Worm (Caenorhabditis elegans) whole organism, midembryonic: Measurements from ENCODE around the gene acl-2.

Experiments
- T22C8.4 ChIP-seq: fragments of 200-800 bp; sonication (Bioruptor generic); IDR thresholded peaks from 2 replicates; pipeline ENCODE4 v1.3.6; 2022; ENCODE audit warnings: missing genetic modification characterization, missing compliant biosample characterization
- cog-1 ChIP-seq: sonication (generic microtip); optimal IDR thresholded peaks from 2 replicates; lab custom pipeline; 2016; ENCODE audit warnings: missing genetic modification characterization, missing compliant biosample characterization
- flt-1 ChIP-seq: fragments of 200-800 bp; sonication (Bioruptor generic); IDR thresholded peaks from 2 replicates; pipeline ENCODE4 v1.3.6; 2022; ENCODE audit warnings: missing genetic modification characterization, missing compliant biosample characterization
- klf-2 ChIP-seq: fragments of 200-800 bp; sonication (Bioruptor generic); conservative IDR thresholded peaks from 2 replicates; pipeline ENCODE4 v1.3.6; 2022; ENCODE audit warnings: missing genetic modification reagents, missing genetic modification characterization, missing compliant biosample characterization
- med-1 ChIP-seq: sonication (generic microtip); optimal IDR thresholded peaks from 2 replicates; lab custom pipeline; 2017; ENCODE audit warnings: missing genetic modification characterization, mild to moderate bottlenecking, missing compliant biosample characterization, antibody characterized with exemption, missing genetic modification reagents; ENCODE audit not compliant: insufficient read depth
- ref-1 ChIP-seq: fragments of 200-800 bp; sonication (Bioruptor generic); conservative IDR thresholded peaks from 2 replicates; pipeline ENCODE4 v1.3.6; 2022; ENCODE audit warnings: missing genetic modification reagents, missing genetic modification characterization, missing compliant biosample characterization
- tab-1 ChIP-seq: fragments of 200-800 bp; sonication (Bioruptor generic); IDR thresholded peaks from 2 replicates; pipeline ENCODE4 v1.3.6; 2022; ENCODE audit warnings: missing genetic modification characterization, missing compliant biosample characterization
- ztf-23 ChIP-seq: fragments of 200-800 bp; sonication (Bioruptor generic); IDR thresholded peaks from 2 replicates; pipeline ENCODE4 v1.3.6; 2022; ENCODE audit warnings: missing genetic modification reagents, missing genetic modification characterization, missing compliant biosample characterization
- ztf-29 ChIP-seq: fragments of 200-800 bp; sonication (Bioruptor generic); IDR thresholded peaks from 2 replicates; pipeline ENCODE4 v1.3.6; 2022; ENCODE audit warnings: missing genetic modification reagents, missing genetic modification characterization, missing compliant biosample characterization

DNA sequence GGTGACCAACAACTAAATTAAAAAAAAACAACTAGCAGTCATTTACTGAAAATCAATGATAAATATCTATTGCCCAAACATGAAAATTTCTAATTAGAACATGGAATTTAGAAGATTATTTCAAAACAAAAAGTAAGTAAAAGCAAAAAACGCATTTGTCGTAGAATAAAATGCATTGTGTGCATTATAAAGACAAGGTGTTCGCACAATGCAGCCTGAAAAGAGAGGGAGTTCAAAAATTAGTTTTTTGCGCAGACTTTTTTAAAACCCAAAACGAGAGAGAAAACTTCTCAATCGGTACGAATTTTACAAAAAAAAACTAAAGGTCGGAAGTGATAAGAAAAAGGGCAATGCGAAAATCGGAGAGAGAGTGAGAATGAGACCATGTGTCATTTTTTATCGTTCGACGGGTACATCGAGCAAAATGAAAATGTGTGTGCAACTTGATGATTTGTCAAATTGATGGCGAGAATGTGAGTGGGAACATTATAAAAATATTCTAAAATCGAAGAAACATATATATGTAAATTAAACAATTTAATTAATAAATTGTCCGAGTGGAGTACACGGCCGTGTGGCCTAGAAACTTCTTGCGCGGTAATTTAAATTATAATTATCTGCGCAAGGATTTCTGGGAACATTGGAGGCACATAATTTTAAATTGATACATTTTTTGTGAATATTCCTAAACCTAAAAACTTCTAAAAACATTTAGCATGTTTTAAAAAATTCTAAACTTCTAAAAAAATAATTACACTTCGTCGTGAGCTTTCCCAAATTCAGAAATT lies 686 bp upstream of the acl-2 start:
- TF ChIP-seq klf-2 (GFP tag; lab: Robert Waterston, UW): no peak
- TF ChIP-seq T22C8.4 (GFP tag; lab: Robert Waterston, UW): no peak
- no peak for TF ChIP-seq flt-1 (GFP tag; lab: Robert Waterston, UW)
- no peak for TF ChIP-seq tab-1
- TF ChIP-seq ztf-29 (GFP tag; lab: Robert Waterston, UW): no peak
- TF ChIP-seq ztf-23 (GFP tag; lab: Robert Waterston, UW): 0 out of 2 replicates have a peak, but pooled peaks have one; percentile 29
- no peak for TF ChIP-seq ref-1 (GFP tag; lab: Robert Waterston, UW)
- TF ChIP-seq med-1 (GFP tag; lab: Kevin White, UChicago): no peak
- TF ChIP-seq cog-1 (tag; lab: Kevin White, UChicago): no peak
